Fruit fly (Drosophila melanogaster): ENCODE measurements around the gene Cp16.

DNA sequence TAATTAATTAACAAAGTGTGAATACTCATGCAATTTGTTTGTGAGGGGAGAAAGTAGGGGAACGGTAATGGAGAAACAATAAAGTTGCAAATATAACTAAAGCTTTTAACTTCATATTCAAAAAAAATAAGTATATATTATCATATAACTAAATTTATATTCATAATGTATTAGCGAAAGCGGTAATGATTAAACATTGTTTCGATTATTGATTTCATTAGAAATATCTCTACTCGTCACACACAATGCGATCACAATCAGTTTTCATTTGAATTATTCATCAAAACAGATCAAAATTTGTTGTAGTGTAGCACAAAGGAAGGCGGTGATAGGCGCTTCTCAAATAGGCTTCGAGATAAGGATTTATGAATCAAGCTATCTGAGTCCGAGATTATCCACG, 23.9 kb downstream of the Cp16 start, which contains the start of gene CG6576:
- TF ChIP-seq usp (GFP tag; optimal IDR thresholded peaks at IDR 0.05) (no peak), psq (optimal IDR thresholded peaks at IDR 0.05) (no peak)
